Worm (Caenorhabditis elegans) whole organism, young adult: ENCODE data around the gene igeg-1.

Experiments used
- B0035.1 ChIP-seq: sonication (generic microtip); optimal IDR thresholded peaks from 2 replicates; lab custom pipeline; 2016; ENCODE audit warnings: missing genetic modification characterization, mild to moderate bottlenecking, missing compliant biosample characterization, missing genotype, missing genetic modification reagents
- B0336.3 ChIP-seq: fragments of 200-800 bp; sonication (Bioruptor generic); IDR thresholded peaks from 2 replicates; pipeline ENCODE4 v1.3.6; 2022; ENCODE audit warnings: missing genetic modification characterization, missing compliant biosample characterization
- F22D6.2 ChIP-seq: sonication (generic microtip); optimal IDR thresholded peaks from 2 replicates; lab custom pipeline; 2016; ENCODE audit warnings: mild to moderate bottlenecking, missing genetic modification characterization, missing compliant biosample characterization
- F33H1.4 ChIP-seq: fragments of 200-800 bp; sonication (Bioruptor generic); IDR thresholded peaks from 2 replicates; pipeline ENCODE4 v1.3.6; 2022; ENCODE audit warnings: missing genetic modification reagents, missing genetic modification characterization, missing compliant biosample characterization
- K12H6.12 ChIP-seq: fragments of 200-800 bp; sonication (Bioruptor generic); optimal IDR thresholded peaks from 2 replicates; lab custom pipeline; 2018; ENCODE audit warnings: mild to moderate bottlenecking, missing genetic modification characterization, missing compliant biosample characterization
- T07F8.4 ChIP-seq: sonication (generic microtip); optimal IDR thresholded peaks from 2 replicates; lab custom pipeline; 2016; ENCODE audit warnings: mild to moderate bottlenecking, missing genetic modification characterization, moderate library complexity, missing compliant biosample characterization
- Y79H2A.3 ChIP-seq: fragments of 200-800 bp; sonication (Bioruptor generic); conservative IDR thresholded peaks from 2 replicates; pipeline ENCODE4 v1.3.6; 2022; ENCODE audit warnings: missing genetic modification reagents, missing genetic modification characterization, missing compliant biosample characterization
- Y95B8A.8 ChIP-seq: fragments of 200-800 bp; sonication (Bioruptor generic); IDR thresholded peaks from 2 replicates; pipeline ENCODE4 v1.3.6; 2022; ENCODE audit warnings: missing genetic modification reagents, missing genetic modification characterization, missing compliant biosample characterization
- atf-7 ChIP-seq: sonication (generic microtip); optimal IDR thresholded peaks from 2 replicates; lab custom pipeline; 2017; ENCODE audit warnings: mild to moderate bottlenecking, missing genetic modification characterization, missing compliant biosample characterization
- attf-3 ChIP-seq: fragments of 200-800 bp; sonication (Bioruptor generic); conservative IDR thresholded peaks from 2 replicates; pipeline ENCODE4 v1.3.6; 2022; ENCODE audit warnings: missing genetic modification reagents, missing genetic modification characterization, missing compliant biosample characterization
- ceh-100 ChIP-seq: fragments of 200-800 bp; sonication (Bioruptor generic); IDR thresholded peaks from 2 replicates; pipeline ENCODE4 v1.3.6; 2022; ENCODE audit warnings: missing genetic modification reagents, missing genetic modification characterization, missing compliant biosample characterization
- ceh-27 ChIP-seq: fragments of 200-800 bp; sonication (Bioruptor generic); optimal IDR thresholded peaks from 2 replicates; lab custom pipeline; 2018; ENCODE audit warnings: mild to moderate bottlenecking, missing genetic modification characterization, moderate library complexity, missing compliant biosample characterization
- ceh-58 ChIP-seq: fragments of 200-800 bp; sonication (Bioruptor generic); IDR thresholded peaks from 2 replicates; pipeline ENCODE4 v1.3.6; 2022; ENCODE audit warnings: missing genetic modification characterization, missing compliant biosample characterization
- ceh-79 ChIP-seq: sonication (generic microtip); optimal IDR thresholded peaks from 2 replicates; lab custom pipeline; 2017; ENCODE audit warnings: mild to moderate bottlenecking, missing genetic modification characterization, missing compliant biosample characterization
- die-1 ChIP-seq: sonication (generic microtip); optimal IDR thresholded peaks from 2 replicates; lab custom pipeline; 2016; ENCODE audit warnings: missing genotype, mild to moderate bottlenecking, missing genetic modification characterization, missing compliant biosample characterization
- dpff-1 ChIP-seq: sonication (generic microtip); optimal IDR thresholded peaks from 2 replicates; lab custom pipeline; 2017; ENCODE audit warnings: mild to moderate bottlenecking, missing genetic modification characterization, missing compliant biosample characterization
- dpl-1 ChIP-seq: fragments of 150-350 bp; optimal IDR thresholded peaks from 2 replicates; lab custom pipeline; 2014; ENCODE audit warnings: missing biosample characterization, missing genetic modification reagents, missing genetic modification characterization
- efl-1 ChIP-seq: fragments of 150-350 bp; optimal IDR thresholded peaks from 2 replicates; lab custom pipeline; 2014; ENCODE audit warnings: missing biosample characterization, missing genetic modification reagents, missing genetic modification characterization
- egl-18 ChIP-seq: fragments of 200-800 bp; sonication (Bioruptor generic); IDR thresholded peaks from 2 replicates; pipeline ENCODE4 v1.3.6; 2022; ENCODE audit warnings: missing genetic modification reagents, missing genetic modification characterization, missing compliant biosample characterization
- egl-44 ChIP-seq: fragments of 200-800 bp; sonication (Bioruptor generic); IDR thresholded peaks from 2 replicates; pipeline ENCODE4 v1.3.6; 2022; ENCODE audit warnings: missing genetic modification reagents, missing genetic modification characterization, missing compliant biosample characterization
- egrh-3 ChIP-seq: fragments of 200-800 bp; sonication (Bioruptor generic); IDR thresholded peaks from 2 replicates; pipeline ENCODE4 v1.3.6; 2022; ENCODE audit warnings: missing genetic modification reagents, missing genetic modification characterization, missing compliant biosample characterization
- ekl-4 ChIP-seq: fragments of 200-800 bp; sonication (Bioruptor generic); IDR thresholded peaks from 2 replicates; pipeline ENCODE4 v1.3.6; 2022; ENCODE audit warnings: missing genetic modification reagents, missing genetic modification characterization, missing compliant biosample characterization
- fkh-3 ChIP-seq: sonication (generic microtip); optimal IDR thresholded peaks from 2 replicates; lab custom pipeline; 2016; ENCODE audit warnings: mild to moderate bottlenecking, missing genetic modification characterization, missing compliant biosample characterization
- hlh-12 ChIP-seq: sonication (generic microtip); optimal IDR thresholded peaks from 2 replicates; lab custom pipeline; 2016; ENCODE audit warnings: missing genetic modification characterization, missing compliant biosample characterization
- lin-26 ChIP-seq: fragments of 200-800 bp; sonication (Bioruptor generic); IDR thresholded peaks from 2 replicates; pipeline ENCODE4 v1.3.6; 2022; ENCODE audit warnings: missing genetic modification reagents, missing genetic modification characterization, missing compliant biosample characterization
- lsl-1 ChIP-seq: fragments of 200-800 bp; sonication (Bioruptor generic); optimal IDR thresholded peaks from 2 replicates; lab custom pipeline; 2018; ENCODE audit warnings: mild to moderate bottlenecking, missing genetic modification characterization, moderate library complexity, missing compliant biosample characterization
- lsy-27 ChIP-seq: sonication (generic microtip); optimal IDR thresholded peaks from 2 replicates; lab custom pipeline; 2017; ENCODE audit warnings: missing genetic modification characterization, mild to moderate bottlenecking, missing compliant biosample characterization, antibody characterized with exemption, missing genotype, borderline replicate concordance; ENCODE audit not compliant: insufficient read depth
- madf-3 ChIP-seq: fragments of 200-800 bp; sonication (Bioruptor generic); IDR thresholded peaks from 2 replicates; pipeline ENCODE4 v1.3.6; 2022; ENCODE audit warnings: missing genetic modification reagents, missing genetic modification characterization, missing compliant biosample characterization
- nhr-27 ChIP-seq: fragments of 200-800 bp; sonication (Bioruptor generic); optimal IDR thresholded peaks from 2 replicates; lab custom pipeline; 2018; ENCODE audit warnings: mild to moderate bottlenecking, missing genetic modification characterization, moderate library complexity, missing compliant biosample characterization
- pbrm-1 ChIP-seq: fragments of 200-800 bp; sonication (Bioruptor generic); IDR thresholded peaks from 2 replicates; pipeline ENCODE4 v1.3.6; 2022; ENCODE audit warnings: missing genetic modification reagents, missing genetic modification characterization, missing compliant biosample characterization
- repo-1 ChIP-seq: sonication (generic microtip); optimal IDR thresholded peaks from 2 replicates; lab custom pipeline; 2017; ENCODE audit warnings: mild to moderate bottlenecking, missing genetic modification characterization, missing compliant biosample characterization
- snpc-3.4 ChIP-seq: sonication (generic microtip); optimal IDR thresholded peaks from 2 replicates; lab custom pipeline; 2017; ENCODE audit warnings: missing genetic modification characterization, mild to moderate bottlenecking, missing compliant biosample characterization, antibody characterized with exemption, moderate library complexity, missing genotype, missing genetic modification reagents
- somi-1 ChIP-seq: fragments of 200-800 bp; sonication (Bioruptor generic); optimal IDR thresholded peaks from 2 replicates; lab custom pipeline; 2018; ENCODE audit warnings: mild to moderate bottlenecking, missing genetic modification characterization, missing compliant biosample characterization
- sptf-2 ChIP-seq: fragments of 200-800 bp; sonication (Bioruptor generic); optimal IDR thresholded peaks from 2 replicates; lab custom pipeline; 2018; ENCODE audit warnings: mild to moderate bottlenecking, missing genetic modification characterization, missing compliant biosample characterization
- tlf-1 ChIP-seq: fragments of 200-800 bp; sonication (Bioruptor generic); optimal IDR thresholded peaks from 2 replicates; lab custom pipeline; 2018; ENCODE audit warnings: mild to moderate bottlenecking, missing genetic modification characterization, missing compliant biosample characterization
- unc-62 ChIP-seq: fragments of 150-350 bp; optimal IDR thresholded peaks from 2 replicates; lab custom pipeline; 2014; ENCODE audit warnings: missing biosample characterization, missing genetic modification reagents, missing genetic modification characterization
- ztf-22 ChIP-seq: fragments of 200-800 bp; sonication (Bioruptor generic); optimal IDR thresholded peaks from 2 replicates; lab custom pipeline; 2018; ENCODE audit warnings: mild to moderate bottlenecking, missing genetic modification characterization, moderate library complexity, missing compliant biosample characterization
- ztf-25 ChIP-seq: fragments of 200-800 bp; sonication (Bioruptor generic); IDR thresholded peaks from 2 replicates; pipeline ENCODE4 v1.3.6; 2022; ENCODE audit warnings: missing genetic modification reagents, missing genetic modification characterization, missing compliant biosample characterization

igeg-1 gene

ce11 chrIV:4576847-4577246, 14.4 kb downstream of the igeg-1 start:
- TF ChIP-seq ceh-27 (GFP tag; lab: Kevin White, UChicago) (no peak), F22D6.2 (tag; lab: Kevin White, UChicago) (no peak), egrh-3 (no peak), lsl-1 (GFP tag; lab: Kevin White, UChicago) (no peak), ztf-22 (GFP tag; lab: Kevin White, UChicago) (no peak), hlh-12 (tag; lab: Kevin White, UChicago) (no peak), dpff-1 (tag; lab: Kevin White, UChicago) (no peak), ekl-4 (GFP tag; lab: Robert Waterston, UW) (no peak), ceh-58 (GFP tag; lab: Robert Waterston, UW) (no peak), B0336.3 (GFP tag; lab: Robert Waterston, UW) (no peak), ceh-100 (no peak), madf-3 (GFP tag; lab: Robert Waterston, UW) (no peak), egl-18 (GFP tag; lab: Robert Waterston, UW) (no peak), Y79H2A.3 (no peak), atf-7 (tag; lab: Kevin White, UChicago) (no peak), T07F8.4 (tag; lab: Kevin White, UChicago) (no peak), ceh-79 (tag; lab: Kevin White, UChicago) (no peak), die-1 (tag; lab: Kevin White, UChicago) (no peak), sptf-2 (GFP tag; lab: Kevin White, UChicago) (no peak)

ce11 chrIV:4579472-4579871, 17.0 kb downstream of the igeg-1 start:
- TF ChIP-seq efl-1 (GFP tag; lab: Kevin White, UChicago) (no peak), lin-26 (GFP tag; lab: Robert Waterston, UW) (no peak), fkh-3 (no peak), attf-3 (GFP tag; lab: Robert Waterston, UW) (no peak), F33H1.4 (no peak)

ce11 chrIV:4585991-4586390, 23.5 kb downstream of the igeg-1 start:
- TF ChIP-seq unc-62 (GFP tag; lab: Kevin White, UChicago), result no peak
- no peak for TF ChIP-seq madf-3 (GFP tag; lab: Robert Waterston, UW)
- TF ChIP-seq dpl-1 (GFP tag; lab: Kevin White, UChicago), result no peak
- no peak for TF ChIP-seq egl-44 (GFP tag; lab: Robert Waterston, UW)
- no peak for TF ChIP-seq ztf-25

ce11 chrIV:4587532-4587931, 25.1 kb downstream of the igeg-1 start:
- no peak for TF ChIP-seq pbrm-1 (GFP tag; lab: Robert Waterston, UW)

- no peak for TF ChIP-seq die-1 (tag; lab: Kevin White, UChicago)
- TF ChIP-seq lsy-27 (tag; lab: Kevin White, UChicago), result no peak
- no peak for TF ChIP-seq snpc-3.4
- TF ChIP-seq somi-1, result no peak
- TF ChIP-seq dpff-1 (tag; lab: Kevin White, UChicago), result no peak
- TF ChIP-seq Y95B8A.8 (GFP tag; lab: Robert Waterston, UW), result no peak
- no peak for TF ChIP-seq tlf-1 (GFP tag; lab: Kevin White, UChicago)
- TF ChIP-seq K12H6.12 (tag; lab: Kevin White, UChicago), result no peak
- no peak for TF ChIP-seq ceh-27 (GFP tag; lab: Kevin White, UChicago)
- TF ChIP-seq B0035.1 (tag; lab: Kevin White, UChicago), result no peak
- TF ChIP-seq ekl-4 (GFP tag; lab: Robert Waterston, UW), result no peak
- TF ChIP-seq nhr-27 (tag; lab: Kevin White, UChicago), result no peak
- TF ChIP-seq repo-1, result no peak
Observed at ce11 chrIV:4588408-4588807, 26.0 kb downstream of the igeg-1 start.
